Fruit fly (Drosophila melanogaster) S2 (cell line): Measurements from ENCODE around the gene Sod1.

Source experiments
- CG8478 ChIP-seq: fragments of >200 bp; optimal IDR thresholded peaks from 2 replicates; lab custom pipeline; 2018
- CTCF ChIP-seq, 2 experiments: fragments of >200 bp; optimal IDR thresholded peaks; 2 replicates each; lab custom pipeline; 2018

DNA sequence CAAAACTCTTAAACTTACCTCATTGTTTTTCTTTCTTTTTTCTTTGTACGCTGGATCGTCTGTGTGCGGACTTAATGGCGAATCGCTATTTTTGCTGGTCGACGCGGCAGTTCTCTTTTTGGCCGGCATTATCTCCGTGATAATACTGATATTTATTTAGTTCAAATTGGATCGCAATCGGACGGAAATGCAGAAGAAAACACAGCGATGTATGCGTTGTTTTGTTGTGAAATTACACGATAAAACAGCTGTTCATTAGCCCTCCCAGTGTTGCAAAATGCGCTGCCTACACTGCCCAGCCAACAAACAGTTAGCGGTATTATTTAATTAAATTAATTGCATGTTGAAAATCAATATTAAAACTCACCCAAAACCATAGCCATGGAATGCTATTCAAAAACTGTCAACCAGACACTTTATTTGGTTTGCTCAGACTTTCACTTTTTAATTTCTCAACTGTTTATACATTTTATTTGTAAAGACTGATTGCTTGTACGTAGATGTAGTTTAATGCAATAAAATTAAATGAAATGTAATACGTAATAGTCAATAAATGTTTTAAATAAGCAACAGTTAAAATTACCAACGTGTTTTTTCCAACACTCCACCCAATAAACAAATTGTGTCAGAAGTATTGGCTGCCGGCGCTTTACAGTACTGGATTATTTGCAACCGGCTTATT lies 15.4 kb downstream of the Sod1 start, which contains the start of the genes Irbp18 and APP-BP1:
- TF ChIP-seq CG8478 (no peak), CTCF (optimal IDR thresholded peaks at IDR 0.05; lab: Kevin White, UChicago) (no peak)
